Worm (Caenorhabditis elegans) whole organism, late embryonic: ENCODE results near the gene C06A1.6.

Experiments used
- dmd-4 ChIP-seq: sonication (generic microtip); optimal IDR thresholded peaks from 2 replicates; lab custom pipeline; 2016; ENCODE audit warnings: borderline replicate concordance, missing genetic modification characterization, missing compliant biosample characterization
- fkh-10 ChIP-seq: fragments of 150-350 bp; optimal IDR thresholded peaks from 2 replicates; lab custom pipeline; 2014; ENCODE audit warnings: missing biosample characterization, missing genetic modification reagents, missing genetic modification characterization
- pros-1 ChIP-seq: fragments of 150-350 bp; optimal IDR thresholded peaks from 2 replicates; lab custom pipeline; 2014; ENCODE audit warnings: missing biosample characterization, missing genetic modification reagents, missing genetic modification characterization
- sox-4 ChIP-seq: sonication (generic microtip); optimal IDR thresholded peaks from 2 replicates; lab custom pipeline; 2017; ENCODE audit warnings: mild to moderate bottlenecking, missing genetic modification characterization, inconsistent platforms, missing compliant biosample characterization

- TF ChIP-seq pros-1 (tag; lab: Kevin White, UChicago), result no peak
- no peak for TF ChIP-seq fkh-10 (GFP tag; lab: Kevin White, UChicago)
- no peak for TF ChIP-seq sox-4 (tag; lab: Kevin White, UChicago)
- no peak for TF ChIP-seq dmd-4
These were observed 10.5 kb downstream of the C06A1.6 start for ce11 chrII:10554046-10554399.
